Fruit fly (Drosophila melanogaster) whole organism, embryonic: ENCODE results near the gene Nxf3.

Source experiments
- Awh ChIP-seq: fragments of 200-800 bp; sonication (Bioruptor generic); IDR thresholded peaks from 2 replicates; pipeline ENCODE4, ENCODE4 v1.3.6; 2022; ENCODE audit warnings: missing biosample characterization, missing genetic modification characterization
- B-H2 ChIP-seq: fragments of 200-800 bp; sonication (Bioruptor generic); optimal IDR thresholded peaks from 2 replicates; lab custom pipeline; 2018; ENCODE audit warnings: missing biosample characterization, mild to moderate bottlenecking, missing genetic modification characterization
- CG10565 ChIP-seq: fragments of 200-800 bp; sonication (Bioruptor generic); optimal IDR thresholded peaks from 3 replicates; lab custom pipeline; 2016; ENCODE audit warnings: missing biosample characterization, mild to moderate bottlenecking, missing genetic modification characterization
- CG11696 ChIP-seq: fragments of 200-800 bp; sonication (Bioruptor generic); IDR thresholded peaks from 2 replicates; pipeline ENCODE4 v1.3.6; 2022; ENCODE audit warnings: missing biosample characterization, missing genetic modification characterization
- CG13296 ChIP-seq: fragments of 200-800 bp; sonication (Bioruptor generic); optimal IDR thresholded peaks from 3 replicates; lab custom pipeline; 2018; ENCODE audit warnings: missing biosample characterization, mild to moderate bottlenecking, missing genetic modification characterization
- CG14667 ChIP-seq: fragments of 200-800 bp; sonication (Bioruptor generic); IDR thresholded peaks from 2 replicates; pipeline ENCODE4 v1.3.6; 2022; ENCODE audit warnings: missing biosample characterization, missing genetic modification characterization
- CG14965 ChIP-seq: fragments of 200-800 bp; sonication (Bioruptor generic); optimal IDR thresholded peaks from 2 replicates; lab custom pipeline; 2016; ENCODE audit warnings: missing biosample characterization, missing genetic modification characterization, borderline replicate concordance
- CG1603 ChIP-seq: fragments of 200-800 bp; sonication (Bioruptor generic); optimal IDR thresholded peaks from 2 replicates; lab custom pipeline; 2019; ENCODE audit warnings: missing biosample characterization, mild to moderate bottlenecking, missing genetic modification characterization, moderate library complexity
- CG2120 ChIP-seq: fragments of 200-800 bp; sonication (Bioruptor generic); optimal IDR thresholded peaks from 3 replicates; lab custom pipeline; 2016; ENCODE audit warnings: missing biosample characterization, missing genetic modification characterization
- CG2199 ChIP-seq: fragments of 200-800 bp; sonication (Bioruptor generic); IDR thresholded peaks from 3 replicates; pipeline ENCODE4 v1.3.6; 2022; ENCODE audit warnings: missing biosample characterization, missing genetic modification characterization
- CG2712 ChIP-seq: fragments of 200-800 bp; optimal IDR thresholded peaks from 3 replicates; lab custom pipeline; 2019; ENCODE audit warnings: missing biosample characterization, mild to moderate bottlenecking, missing genetic modification characterization, moderate library complexity
- CG30403 ChIP-seq: fragments of 200-800 bp; sonication (Bioruptor generic); optimal IDR thresholded peaks from 3 replicates; lab custom pipeline; 2016; ENCODE audit warnings: missing biosample characterization, missing genetic modification characterization
- CG3281 ChIP-seq: fragments of 200-800 bp; sonication (Bioruptor generic); optimal IDR thresholded peaks from 3 replicates; lab custom pipeline; 2017; ENCODE audit warnings: missing biosample characterization, mild to moderate bottlenecking, missing genetic modification characterization
- CG4404 ChIP-seq: fragments of 200-800 bp; sonication (Bioruptor generic); IDR thresholded peaks from 2 replicates; pipeline ENCODE4 v1.3.6; 2022; ENCODE audit warnings: missing biosample characterization, missing genetic modification characterization
- CG4617 ChIP-seq: fragments of 200-800 bp; sonication (Bioruptor generic); optimal IDR thresholded peaks from 3 replicates; lab custom pipeline; 2016; ENCODE audit warnings: missing biosample characterization, missing genetic modification characterization, borderline replicate concordance
- CG6175 ChIP-seq: fragments of 200-800 bp; sonication (Bioruptor generic); IDR thresholded peaks from 3 replicates; pipeline ENCODE4 v1.3.6; 2022; ENCODE audit warnings: missing biosample characterization, missing genetic modification characterization
- CG6272 ChIP-seq: fragments of 200-800 bp; sonication (Bioruptor generic); IDR thresholded peaks from 2 replicates; pipeline ENCODE4 v1.3.6; 2022; ENCODE audit warnings: missing biosample characterization, missing genetic modification characterization
- CG9215 ChIP-seq: fragments of 200-800 bp; sonication (Bioruptor generic); IDR thresholded peaks from 2 replicates; pipeline ENCODE4 v1.3.6; 2022; ENCODE audit warnings: missing biosample characterization, missing genetic modification characterization
- Chrac-16 ChIP-seq: fragments of 200-800 bp; sonication (Bioruptor generic); optimal IDR thresholded peaks from 3 replicates; lab custom pipeline; 2016; ENCODE audit warnings: missing biosample characterization, missing genetic modification characterization
- Doc2 ChIP-seq: fragments of 200-800 bp; sonication (Bioruptor generic); IDR thresholded peaks from 2 replicates; pipeline ENCODE4 v1.3.6; 2022; ENCODE audit warnings: missing biosample characterization, missing genetic modification characterization
- Drgx ChIP-seq: fragments of 200-800 bp; sonication (Bioruptor generic); IDR thresholded peaks from 2 replicates; pipeline ENCODE4 v1.3.6; 2022; ENCODE audit warnings: missing biosample characterization, missing genetic modification characterization
- ERR ChIP-seq: fragments of 200-800 bp; sonication (Bioruptor generic); optimal IDR thresholded peaks from 2 replicates; lab custom pipeline; 2016; ENCODE audit warnings: missing biosample characterization, missing genetic modification characterization
- Elba2 ChIP-seq: fragments of 200-800 bp; sonication (Bioruptor generic); optimal IDR thresholded peaks from 3 replicates; lab custom pipeline; 2016; ENCODE audit warnings: missing biosample characterization, missing genetic modification characterization
- Ets97D ChIP-seq: fragments of 200-800 bp; sonication (Bioruptor generic); optimal IDR thresholded peaks from 3 replicates; lab custom pipeline; 2016; ENCODE audit warnings: missing biosample characterization, missing genetic modification characterization
- HLHmδ ChIP-seq: fragments of 200-800 bp; sonication (Bioruptor generic); optimal IDR thresholded peaks from 2 replicates; lab custom pipeline; 2018; ENCODE audit warnings: missing biosample characterization, mild to moderate bottlenecking, missing genetic modification characterization, moderate library complexity
- Lhr ChIP-seq: fragments of 200-800 bp; sonication (Bioruptor generic); optimal IDR thresholded peaks from 3 replicates; lab custom pipeline; 2017; ENCODE audit warnings: mild to moderate bottlenecking, missing biosample characterization, missing genetic modification reagents, missing genetic modification characterization
- Lpt ChIP-seq: fragments of >200 bp; optimal IDR thresholded peaks from 2 replicates; lab custom pipeline; 2018; ENCODE audit warnings: missing biosample characterization, missing genetic modification characterization
- Meics ChIP-seq: fragments of 200-800 bp; sonication (Bioruptor generic); optimal IDR thresholded peaks from 2 replicates; lab custom pipeline; 2017; ENCODE audit warnings: missing biosample characterization, mild to moderate bottlenecking, missing genetic modification characterization
- Nf-YA ChIP-seq: fragments of 200-800 bp; sonication (Bioruptor generic); IDR thresholded peaks from 2 replicates; pipeline ENCODE4 v1.3.6; 2022; ENCODE audit warnings: missing biosample characterization, missing genetic modification characterization
- Nf-YC ChIP-seq: fragments of 200-800 bp; optimal IDR thresholded peaks from 3 replicates; lab custom pipeline; 2019; ENCODE audit warnings: missing biosample characterization, mild to moderate bottlenecking, missing genetic modification characterization, moderate library complexity
- Oaz ChIP-seq: fragments of 200-800 bp; sonication (Bioruptor generic); IDR thresholded peaks from 2 replicates; pipeline ENCODE4 v1.3.6; 2022; ENCODE audit warnings: missing biosample characterization, missing genetic modification characterization
- TFAM ChIP-seq: fragments of 200-800 bp; sonication (Bioruptor generic); optimal IDR thresholded peaks from 2 replicates; lab custom pipeline; 2017; ENCODE audit warnings: missing biosample characterization, missing genetic modification characterization, inconsistent platforms
- abd-A ChIP-seq: fragments of 200-800 bp; sonication (Bioruptor generic); optimal IDR thresholded peaks from 3 replicates; lab custom pipeline; 2019; ENCODE audit warnings: missing biosample characterization, mild to moderate bottlenecking, missing genetic modification characterization, moderate library complexity
- az2 ChIP-seq: fragments of 200-800 bp; sonication (Bioruptor generic); optimal IDR thresholded peaks from 3 replicates; lab custom pipeline; 2016; ENCODE audit warnings: missing biosample characterization, missing genetic modification characterization
- danr ChIP-seq: fragments of 200-800 bp; sonication (Bioruptor generic); IDR thresholded peaks from 2 replicates; pipeline ENCODE4 v1.3.6; 2022; ENCODE audit warnings: missing biosample characterization, missing genetic modification characterization
- dpn ChIP-seq, 2 experiments: fragments of 200-800 bp; sonication (Bioruptor generic); optimal IDR thresholded peaks; 3 replicates each; lab custom pipeline; 2016; ENCODE audit warnings: missing biosample characterization in 2 of 2, missing genetic modification characterization in 2 of 2
- ewg ChIP-seq: fragments of 200-800 bp; sonication (Bioruptor generic); optimal IDR thresholded peaks from 3 replicates; lab custom pipeline; 2017; ENCODE audit warnings: mild to moderate bottlenecking, missing biosample characterization, missing genetic modification reagents, missing genetic modification characterization
- eyg ChIP-seq: fragments of 200-800 bp; sonication (Bioruptor generic); optimal IDR thresholded peaks from 3 replicates; lab custom pipeline; 2016; ENCODE audit warnings: missing biosample characterization, missing genetic modification characterization
- fd96Cb ChIP-seq: fragments of 200-800 bp; sonication (Bioruptor generic); optimal IDR thresholded peaks from 2 replicates; lab custom pipeline; 2018; ENCODE audit warnings: missing biosample characterization, mild to moderate bottlenecking, missing genetic modification characterization, moderate library complexity
- ftz-f1 ChIP-seq: fragments of 200-800 bp; sonication (Bioruptor generic); optimal IDR thresholded peaks from 2 replicates; lab custom pipeline; 2016; ENCODE audit warnings: missing biosample characterization, missing genetic modification characterization
- gce ChIP-seq: fragments of 200-800 bp; sonication (Bioruptor generic); IDR thresholded peaks from 3 replicates; pipeline ENCODE4 v1.3.6; 2022; ENCODE audit warnings: missing biosample characterization, missing genetic modification characterization
- gfzf ChIP-seq: fragments of 200-800 bp; sonication (Bioruptor generic); optimal IDR thresholded peaks from 2 replicates; lab custom pipeline; 2016; ENCODE audit warnings: missing biosample characterization, mild to moderate bottlenecking, missing genetic modification characterization, moderate library complexity
- nerfin-2 ChIP-seq: fragments of 200-800 bp; sonication (Bioruptor generic); IDR thresholded peaks from 2 replicates; pipeline ENCODE4 v1.3.6; 2022; ENCODE audit warnings: missing biosample characterization, missing genetic modification characterization; ENCODE audit not compliant: partially characterized antibody
- nmo ChIP-seq: fragments of 200-800 bp; sonication (Bioruptor generic); optimal IDR thresholded peaks from 2 replicates; lab custom pipeline; 2018; ENCODE audit warnings: missing biosample characterization, mild to moderate bottlenecking, missing genetic modification characterization, moderate library complexity
- prd ChIP-seq, 3 experiments: fragments of >200 bp in 2 of 3; fragments of 200-800 bp in 1 of 3; sonication (Bioruptor generic) in 1 of 3; optimal IDR thresholded peaks in 2 of 3; IDR thresholded peaks in 1 of 3; 2 replicates in 2 of 3; 3 replicates in 1 of 3; pipeline versions ENCODE4 v1.3.6 to Lab custom; 2017 to 2022; ENCODE audit warnings: missing biosample characterization in 1 of 3, missing genetic modification characterization in 1 of 3
- tna ChIP-seq: fragments of 200-800 bp; sonication (Bioruptor generic); IDR thresholded peaks from 2 replicates; pipeline ENCODE4 v1.3.6; 2022; ENCODE audit warnings: missing biosample characterization, missing genetic modification characterization; ENCODE audit not compliant: partially characterized antibody
- trem ChIP-seq: fragments of 200-800 bp; optimal IDR thresholded peaks from 3 replicates; lab custom pipeline; 2019; ENCODE audit warnings: missing biosample characterization, mild to moderate bottlenecking, missing genetic modification characterization, moderate library complexity
- vvl ChIP-seq: fragments of 200-800 bp; sonication (Bioruptor generic); IDR thresholded peaks from 2 replicates; pipeline ENCODE4 v1.3.6; 2022; ENCODE audit warnings: missing biosample characterization, missing genetic modification characterization
- zen2 ChIP-seq: fragments of 200-800 bp; sonication (Bioruptor generic); IDR thresholded peaks from 3 replicates; pipeline ENCODE4 v1.3.6; 2022; ENCODE audit warnings: missing biosample characterization, missing genetic modification characterization; ENCODE audit not compliant: partially characterized antibody

Gene Nxf3

DNA sequence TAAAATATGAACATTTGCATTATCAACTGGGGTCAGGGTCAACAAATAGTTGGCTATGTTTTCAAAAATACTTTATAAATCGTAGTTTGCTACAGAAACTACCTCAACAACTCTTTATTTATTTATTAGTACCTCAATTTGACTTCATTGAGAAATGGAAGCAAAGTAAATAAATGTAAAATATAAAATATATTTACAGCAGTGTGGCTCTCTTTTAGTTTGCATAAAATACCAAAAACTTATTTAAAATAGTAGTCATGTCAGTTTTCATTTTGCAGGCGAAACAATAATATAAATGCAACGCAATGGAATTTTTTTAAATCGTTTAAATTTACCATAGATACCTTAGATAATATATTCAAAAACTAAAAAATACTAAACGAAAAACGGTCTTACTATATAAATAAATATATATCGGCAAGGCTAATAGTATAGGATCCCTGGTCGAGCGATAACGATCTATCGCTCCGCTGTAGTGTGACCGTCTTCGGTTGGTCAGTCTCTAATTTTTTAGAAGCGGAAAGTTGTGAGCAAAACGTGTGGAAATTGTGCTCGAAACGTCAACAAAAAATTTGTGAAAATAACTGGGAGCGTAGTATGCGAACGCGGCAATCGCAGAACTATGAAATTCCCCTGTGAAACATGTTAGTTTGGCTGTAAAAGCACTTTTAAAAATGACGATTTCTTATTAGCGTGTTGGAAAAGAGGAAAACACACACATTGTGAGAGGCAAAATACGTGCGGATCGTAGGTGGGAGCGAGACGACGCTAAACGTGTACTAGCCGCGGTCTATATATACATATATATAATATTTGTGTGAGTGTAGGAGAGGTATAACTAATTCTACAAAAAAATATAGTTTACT, 36.9 kb downstream of the Nxf3 start, which contains the start of the genes Nprl3 and upSET (continued):
- TF ChIP-seq CG4617 (peak; percentile 11), nmo (GFP tag; lab: Kevin White, UChicago) (peak; percentile 51), CG6175 (GFP tag; lab: Robert Waterston, UW) (no peak), ewg (GFP tag; lab: Kevin White, UChicago) (no peak), CG10565 (no peak), CG2199 (no peak), CG4404 (GFP tag; lab: Robert Waterston, UW) (no peak), CG14965 (GFP tag; lab: Kevin White, UChicago) (no peak), az2 (no peak), tna (GFP tag; lab: Robert Waterston, UW) (peak; percentile 83), danr (GFP tag; lab: Robert Waterston, UW) (no peak), CG2712 (tag; lab: Kevin White, UChicago) (peak; percentile 52), CG9215 (GFP tag; lab: Robert Waterston, UW) (no peak), TFAM (GFP tag; lab: Kevin White, UChicago) (no peak), Nf-YC (tag; lab: Kevin White, UChicago) (peak; percentile 60), Lhr (GFP tag; lab: Kevin White, UChicago) (peak; percentile 33), Oaz (no peak), CG11696 (GFP tag; lab: Robert Waterston, UW) (no peak), Drgx (GFP tag; lab: Robert Waterston, UW) (no peak), B-H2 (GFP tag; lab: Kevin White, UChicago) (no peak), Meics (GFP tag; lab: Kevin White, UChicago) (peak; percentile 17), ERR (GFP tag; lab: Kevin White, UChicago) (no peak), HLHmδ (GFP tag; lab: Kevin White, UChicago) (no peak), Lpt (no peak), ftz-f1 (GFP tag; lab: Kevin White, UChicago) (no peak), Ets97D (GFP tag; lab: Kevin White, UChicago) (peak; percentile 65), Doc2 (GFP tag; lab: Robert Waterston, UW) (no peak), CG1603 (tag; lab: Kevin White, UChicago) (peak; percentile 39), Nf-YA (GFP tag; lab: Robert Waterston, UW) (no peak), prd (optimal IDR thresholded peaks at IDR 0.05; lab: Kevin White, UChicago) (no peak), prd (GFP tag; IDR thresholded peaks at IDR 0.05; lab: Robert Waterston, UW) (peak; percentile 21; the same call in 1 of the 3 replicates), gfzf (GFP tag; lab: Kevin White, UChicago) (peak; percentile 84), dpn (GFP tag; optimal IDR thresholded peaks at IDR 0.05; lab: Kevin White, UChicago) (no peak), Elba2 (GFP tag; lab: Kevin White, UChicago) (peak; percentile 87), abd-A (no peak), nerfin-2 (GFP tag; lab: Robert Waterston, UW) (peak; percentile 60), fd96Cb (no peak), zen2 (GFP tag; lab: Robert Waterston, UW) (peak; percentile 20; the same call in 1 of the 3 replicates), CG14667 (GFP tag; lab: Robert Waterston, UW) (no peak), vvl (GFP tag; lab: Robert Waterston, UW) (0 out of 2 replicates have a peak, but pooled peaks have one; percentile 2), gce (GFP tag; lab: Robert Waterston, UW) (no peak), CG30403 (GFP tag; lab: Kevin White, UChicago) (no peak), CG13296 (no peak), trem (tag; lab: Kevin White, UChicago) (peak; percentile 88), CG2120 (GFP tag; lab: Kevin White, UChicago) (no peak), CG3281 (GFP tag; lab: Kevin White, UChicago) (no peak), CG6272 (GFP tag; lab: Robert Waterston, UW) (no peak), Awh (GFP tag; lab: Robert Waterston, UW) (no peak), eyg (GFP tag; lab: Kevin White, UChicago) (no peak), Chrac-16 (no peak)
